Fruit fly (Drosophila melanogaster): ENCODE data around the gene CG13078.

CG13078 gene

DNA sequence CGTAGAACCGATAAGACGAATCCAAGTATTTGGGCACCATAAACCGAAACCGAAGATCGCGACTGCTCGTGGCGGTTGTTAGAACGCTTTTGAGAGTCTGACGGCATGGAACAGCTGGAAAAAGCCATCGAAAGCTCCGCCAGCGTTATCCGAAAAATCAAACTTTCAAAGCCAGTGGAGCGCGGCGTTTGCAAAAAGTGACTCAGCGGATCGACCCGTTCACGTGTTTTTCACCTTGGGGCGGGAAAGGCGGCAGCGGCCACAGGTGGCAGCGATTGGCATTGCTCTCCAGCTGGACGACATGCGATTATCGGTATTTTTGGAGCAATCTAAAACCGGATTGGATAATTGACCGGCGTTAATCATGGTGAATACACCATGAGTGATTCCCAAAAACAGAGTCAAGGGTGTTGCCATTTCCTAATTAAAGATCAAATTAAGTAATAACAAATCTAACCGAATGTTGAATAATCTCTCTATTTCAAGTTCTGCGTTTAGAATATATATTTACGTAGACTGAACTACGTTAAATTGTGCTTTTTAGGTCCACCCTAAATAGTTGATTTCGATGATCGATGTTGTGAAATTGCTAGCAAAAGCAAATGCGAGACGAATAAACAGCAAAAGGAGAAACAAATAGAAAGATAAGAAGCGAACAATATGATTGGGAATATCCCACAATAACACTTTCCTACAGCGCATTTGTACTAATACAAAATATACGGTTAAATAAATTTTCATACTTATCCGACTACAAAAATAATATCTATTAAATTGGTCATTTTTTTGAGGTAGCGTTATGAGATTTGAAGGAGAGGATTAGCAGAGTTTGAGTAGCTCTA lies 16.6 kb upstream of the CG13078 start, which contains the start of gene CG10337:
Gene CG10337, minus strand, starts transcription at position 91 of the 842 bp plus-strand sequence.
- TF ChIP-seq CG6276 (GFP tag; optimal IDR thresholded peaks at IDR 0.05), result no peak
- TF ChIP-seq CG16779 (tag; optimal IDR thresholded peaks at IDR 0.05), result no peak
- TF ChIP-seq Met (GFP tag; optimal IDR thresholded peaks at IDR 0.05), result peak; percentile 38
- TF ChIP-seq Smox (GFP tag; optimal IDR thresholded peaks at IDR 0.05), result peak; percentile 9
- TF ChIP-seq dsx (GFP tag; optimal IDR thresholded peaks at IDR 0.05; ENCODE audit: poor library complexity, severe bottlenecking), result peak; percentile 19
- peak; percentile 29 for TF ChIP-seq CG32006 (GFP tag; optimal IDR thresholded peaks at IDR 0.05)
- peak; percentile 7 for TF ChIP-seq lz (GFP tag; optimal IDR thresholded peaks at IDR 0.05)
- peak; percentile 24 for TF ChIP-seq CG8632 (GFP tag; optimal IDR thresholded peaks at IDR 0.05)
- TF ChIP-seq Blimp-1 (GFP tag; optimal IDR thresholded peaks at IDR 0.05), result no peak
- peak; percentile 6 for TF ChIP-seq esn (GFP tag; optimal IDR thresholded peaks at IDR 0.05)
- no peak for TF ChIP-seq CG4318 (GFP tag; optimal IDR thresholded peaks at IDR 0.05)
- TF ChIP-seq Hr38 (GFP tag; optimal IDR thresholded peaks at IDR 0.05), result no peak
- peak; percentile 5 for TF ChIP-seq Hr39 (GFP tag; optimal IDR thresholded peaks at IDR 0.05)
- no peak for TF ChIP-seq Sox15 (GFP tag; optimal IDR thresholded peaks at IDR 0.05)
- TF ChIP-seq Gug (GFP tag; IDR thresholded peaks at IDR 0.05), result no peak
- no peak for TF ChIP-seq CG6854 (GFP tag; optimal IDR thresholded peaks at IDR 0.05)
- TF ChIP-seq Eip75B (GFP tag; optimal IDR thresholded peaks at IDR 0.05), result no peak
- TF ChIP-seq CG8119 (GFP tag; IDR thresholded peaks at IDR 0.05), result peak; percentile 36; the same call in 1 of the 3 replicates
- peak; percentile 34 for TF ChIP-seq topi (GFP tag; optimal IDR thresholded peaks at IDR 0.05)
- peak; percentile 21 for TF ChIP-seq Hr4 (GFP tag; optimal IDR thresholded peaks at IDR 0.05)
- peak; percentile 17 for TF ChIP-seq net (GFP tag; optimal IDR thresholded peaks at IDR 0.05)
- TF ChIP-seq CG3032 (tag; optimal IDR thresholded peaks at IDR 0.05), result no peak
- no peak for TF ChIP-seq fd59A (GFP tag; optimal IDR thresholded peaks at IDR 0.05)
- no peak for TF ChIP-seq CG8319 (GFP tag; optimal IDR thresholded peaks at IDR 0.05)
- TF ChIP-seq CG34406 (GFP tag; optimal IDR thresholded peaks at IDR 0.05), result peak; percentile 28
- TF ChIP-seq salr (GFP tag; optimal IDR thresholded peaks at IDR 0.05), result no peak
- TF ChIP-seq CG31627 (GFP tag; optimal IDR thresholded peaks at IDR 0.05), result no peak
- peak; percentile 55 for TF ChIP-seq vri (GFP tag; optimal IDR thresholded peaks at IDR 0.05)
- peak; percentile 13 to 15 for TF ChIP-seq ss (GFP tag; optimal IDR thresholded peaks at IDR 0.05)
- peak; percentile 19 for TF ChIP-seq Sox102F (GFP tag; optimal IDR thresholded peaks at IDR 0.05)
- TF ChIP-seq OdsH (GFP tag; optimal IDR thresholded peaks at IDR 0.05), result peak; percentile 9
- TF ChIP-seq fd85E (GFP tag; optimal IDR thresholded peaks at IDR 0.05), result no peak
- TF ChIP-seq eg (GFP tag; IDR thresholded peaks at IDR 0.05), result peak; percentile 44; the same call in 1 of the 3 replicates
- TF ChIP-seq CG1621 (tag; optimal IDR thresholded peaks at IDR 0.05), result no peak
- no peak for TF ChIP-seq cyc (GFP tag; optimal IDR thresholded peaks at IDR 0.05)
- TF ChIP-seq dac (GFP tag; optimal IDR thresholded peaks at IDR 0.05), result no peak
- peak; percentile 84 for TF ChIP-seq Eip78C (GFP tag)
- TF ChIP-seq svp (GFP tag), result peak; percentile 72
- TF ChIP-seq Sox14 (GFP tag; optimal IDR thresholded peaks at IDR 0.05), result no peak
- peak; percentile 52 for TF ChIP-seq CG15336 (GFP tag; IDR thresholded peaks at IDR 0.05)
- TF ChIP-seq CG11294 (GFP tag; IDR thresholded peaks at IDR 0.05), result no peak
- no peak for TF ChIP-seq Ets21C (GFP tag; optimal IDR thresholded peaks at IDR 0.05)
- peak; percentile 87 for TF ChIP-seq fkh (GFP tag; optimal IDR thresholded peaks at IDR 0.05)
- TF ChIP-seq achi (GFP tag; optimal IDR thresholded peaks at IDR 0.05), result no peak
- no peak for TF ChIP-seq CG6808 (GFP tag; optimal IDR thresholded peaks at IDR 0.05)
- no peak for TF ChIP-seq pdm3 (GFP tag; optimal IDR thresholded peaks at IDR 0.05)
- TF ChIP-seq CG11902 (GFP tag; optimal IDR thresholded peaks at IDR 0.05), result no peak
- TF ChIP-seq Lpt (GFP tag; optimal IDR thresholded peaks at IDR 0.05), result no peak
- peak; percentile 25 for TF ChIP-seq CG3919 (GFP tag; optimal IDR thresholded peaks at IDR 0.05)
- TF ChIP-seq CG6792 (GFP tag; optimal IDR thresholded peaks at IDR 0.05), result no peak
- no peak for TF ChIP-seq CG10631 (GFP tag; optimal IDR thresholded peaks at IDR 0.05)

All from whole organism, prepupa.